Worm (Caenorhabditis elegans) whole organism, L3 larva: ENCODE results near the gene swd-2.1.

Experiments
- ZK546.5 ChIP-seq: sonication (generic microtip); optimal IDR thresholded peaks from 2 replicates; lab custom pipeline; 2017; ENCODE audit warnings: missing biosample characterization, missing genetic modification characterization
- elt-3 ChIP-seq, 3 experiments: fragments of 150-350 bp in 1 of 3; sonication (generic microtip) in 2 of 3; optimal IDR thresholded peaks; 2 replicates in 2 of 3; 4 replicates in 1 of 3; lab custom pipeline; 2014 to 2017; ENCODE audit warnings: missing biosample characterization in 3 of 3, missing genetic modification characterization in 3 of 3
- fkh-2 ChIP-seq: fragments of 150-350 bp; optimal IDR thresholded peaks from 2 replicates; lab custom pipeline; 2014; ENCODE audit warnings: missing biosample characterization, missing genetic modification reagents, missing genetic modification characterization
- jun-1 ChIP-seq: fragments of 150-350 bp; optimal IDR thresholded peaks from 2 replicates; lab custom pipeline; 2014; ENCODE audit warnings: missing biosample characterization, missing genetic modification reagents, missing genetic modification characterization
- nhr-25 ChIP-seq: sonication (generic microtip); optimal IDR thresholded peaks from 2 replicates; lab custom pipeline; 2017; ENCODE audit warnings: missing biosample characterization, missing genetic modification characterization
- nhr-76 ChIP-seq: fragments of 150-350 bp; sonication (generic microtip); optimal IDR thresholded peaks from 5 replicates; lab custom pipeline; 2014; ENCODE audit warnings: missing biosample characterization, missing genetic modification characterization
- pha-4 ChIP-seq: fragments of 150-350 bp; optimal IDR thresholded peaks from 2 replicates; lab custom pipeline; 2014; ENCODE audit warnings: missing biosample characterization, missing genetic modification reagents, missing genetic modification characterization
- skn-1 ChIP-seq: fragments of 150-350 bp; optimal IDR thresholded peaks from 2 replicates; lab custom pipeline; 2014; ENCODE audit warnings: missing biosample characterization, missing genetic modification characterization
- zag-1 ChIP-seq: fragments of 150-350 bp; optimal IDR thresholded peaks from 2 replicates; lab custom pipeline; 2014; ENCODE audit warnings: missing biosample characterization, missing genetic modification characterization

DNA sequence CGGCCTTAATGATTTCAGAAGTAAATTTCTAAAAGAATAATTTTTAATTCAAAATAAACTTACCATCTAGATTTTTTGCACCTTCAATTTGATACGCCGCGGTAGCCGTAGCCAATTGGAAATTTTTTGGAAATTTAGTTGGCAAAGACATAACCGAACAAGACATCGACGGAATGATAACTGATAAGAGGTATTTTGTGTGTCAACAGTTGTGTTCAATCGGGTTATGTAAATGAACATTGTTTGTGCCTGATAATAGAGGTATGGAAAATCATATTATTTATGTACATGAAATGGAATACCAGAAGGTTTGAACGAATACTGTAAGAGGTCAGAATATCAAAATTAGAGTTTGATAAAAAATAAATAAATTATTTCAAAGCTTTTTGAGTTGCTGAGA lies 28.0 kb upstream of the swd-2.1 start, which contains the start of gene klo-1:
- TF ChIP-seq nhr-76: no peak
- no peak for TF ChIP-seq skn-1 (tag; lab: Kevin White, UChicago)
- no peak for TF ChIP-seq jun-1
- TF ChIP-seq zag-1 (tag; lab: Kevin White, UChicago): no peak
- TF ChIP-seq elt-3 (tag; optimal IDR thresholded peaks at IDR 0.05; lab: Kevin White, UChicago): no peak
- no peak for TF ChIP-seq nhr-25 (tag; lab: Kevin White, UChicago)
- TF ChIP-seq ZK546.5: no peak
- TF ChIP-seq pha-4: no peak
- TF ChIP-seq fkh-2 (tag; lab: Kevin White, UChicago): no peak
